Worm (Caenorhabditis elegans): ENCODE measurements around the gene F01G10.6.

Gene F01G10.6

ce11 chrIV:10252350-10252792, 24.9 kb upstream of the F01G10.6 start (continued):
- peak; percentile 16 for TF ChIP-seq fos-1 (tag; optimal IDR thresholded peaks at IDR 0.05)
- peak; percentile 82 for TF ChIP-seq nhr-77 (tag; optimal IDR thresholded peaks at IDR 0.05)
- TF ChIP-seq daf-16 (GFP tag; optimal IDR thresholded peaks at IDR 0.05) = peak; percentile 48 to 65
- peak; percentile 67 for TF ChIP-seq daf-16 (tag; optimal IDR thresholded peaks at IDR 0.05)
- TF ChIP-seq zfp-3 (GFP tag; conservative IDR thresholded peaks at IDR 0.05) = 0 out of 2 replicates have a peak, but pooled peaks have one; percentile 50
- TF ChIP-seq snpc-1.2 (GFP tag; IDR thresholded peaks at IDR 0.05) = no peak
- TF ChIP-seq lin-13 (GFP tag; optimal IDR thresholded peaks at IDR 0.05) = peak; percentile 56
- no peak for TF ChIP-seq aly-2 (tag; optimal IDR thresholded peaks at IDR 0.05)
- no peak for TF ChIP-seq R02D3.7 (tag; optimal IDR thresholded peaks at IDR 0.05)
- no peak; the same call in none of the 2 replicates for TF ChIP-seq egl-43 (GFP tag; IDR thresholded peaks at IDR 0.05)
- TF ChIP-seq ceh-28 (tag; optimal IDR thresholded peaks at IDR 0.05) = no peak
- TF ChIP-seq zip-2 (tag; optimal IDR thresholded peaks at IDR 0.05) = no peak
- no peak for TF ChIP-seq F44E2.7 (GFP tag; IDR thresholded peaks at IDR 0.05)
- peak; percentile 70 for TF ChIP-seq pqm-1 (tag; optimal IDR thresholded peaks at IDR 0.05)
- peak; percentile 37 for TF ChIP-seq nhr-25 (tag; optimal IDR thresholded peaks at IDR 0.05; ENCODE audit: borderline replicate concordance, insufficient read depth)
- TF ChIP-seq zfp-2 (tag; optimal IDR thresholded peaks at IDR 0.05) = no peak
- no peak for TF ChIP-seq dmd-8 (GFP tag; IDR thresholded peaks at IDR 0.05)
- no peak for TF ChIP-seq daf-12 (tag; optimal IDR thresholded peaks at IDR 0.05)
- TF ChIP-seq T26A8.4 (GFP tag; IDR thresholded peaks at IDR 0.05) = peak; percentile 43; the same call in 1 of the 2 replicates
- no peak for TF ChIP-seq sdz-12 (GFP tag; optimal IDR thresholded peaks at IDR 0.05)
- peak; percentile 79 for TF ChIP-seq nhr-10 (tag; optimal IDR thresholded peaks at IDR 0.05)
- no peak for TF ChIP-seq ces-1 (GFP tag; optimal IDR thresholded peaks at IDR 0.05)
- TF ChIP-seq fkh-10 (GFP tag; optimal IDR thresholded peaks at IDR 0.05) = peak; percentile 93
- TF ChIP-seq lin-15B (tag; optimal IDR thresholded peaks at IDR 0.05) = no peak
- TF ChIP-seq mxl-3 (GFP tag; optimal IDR thresholded peaks at IDR 0.05) = peak; percentile 84

DNA sequence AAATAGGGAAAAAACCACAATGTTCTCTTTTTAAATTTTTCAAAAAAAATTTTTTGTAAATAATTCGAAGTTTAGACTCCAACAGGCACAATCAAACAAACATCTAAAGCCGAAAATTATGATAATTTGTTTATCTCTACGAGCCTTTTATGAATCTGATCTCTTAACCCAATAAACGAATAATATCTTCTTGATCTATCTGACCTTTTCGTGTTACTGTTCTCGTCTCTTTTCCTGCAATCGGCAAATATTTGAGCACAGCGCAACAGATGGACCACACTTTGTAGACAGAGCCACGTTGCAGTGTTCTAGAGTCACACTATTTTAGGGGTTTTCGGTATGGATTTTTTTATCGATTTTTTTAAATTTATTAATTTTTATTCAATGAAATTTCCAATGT, 24.3 kb upstream of the F01G10.6 start:
- TF ChIP-seq dmd-6 (GFP tag; IDR thresholded peaks at IDR 0.05) = no peak
- TF ChIP-seq aha-1 (tag) = peak; percentile 6

- TF ChIP-seq spr-1 (tag; optimal IDR thresholded peaks at IDR 0.05) (no peak), nhr-28 (tag; optimal IDR thresholded peaks at IDR 0.05) (peak; percentile 27), ceh-44 (GFP tag; IDR thresholded peaks at IDR 0.05) (no peak), nhr-76 (tag; optimal IDR thresholded peaks at IDR 0.05) (no peak), snpc-4 (tag; optimal IDR thresholded peaks at IDR 0.05) (no peak), daf-16 (GFP tag; optimal IDR thresholded peaks at IDR 0.05) (no peak), daf-16 (tag; optimal IDR thresholded peaks at IDR 0.05) (peak; percentile 33)
These were observed 23.8 kb upstream of the F01G10.6 start for ce11 chrIV:10251261-10251660.

DNA sequence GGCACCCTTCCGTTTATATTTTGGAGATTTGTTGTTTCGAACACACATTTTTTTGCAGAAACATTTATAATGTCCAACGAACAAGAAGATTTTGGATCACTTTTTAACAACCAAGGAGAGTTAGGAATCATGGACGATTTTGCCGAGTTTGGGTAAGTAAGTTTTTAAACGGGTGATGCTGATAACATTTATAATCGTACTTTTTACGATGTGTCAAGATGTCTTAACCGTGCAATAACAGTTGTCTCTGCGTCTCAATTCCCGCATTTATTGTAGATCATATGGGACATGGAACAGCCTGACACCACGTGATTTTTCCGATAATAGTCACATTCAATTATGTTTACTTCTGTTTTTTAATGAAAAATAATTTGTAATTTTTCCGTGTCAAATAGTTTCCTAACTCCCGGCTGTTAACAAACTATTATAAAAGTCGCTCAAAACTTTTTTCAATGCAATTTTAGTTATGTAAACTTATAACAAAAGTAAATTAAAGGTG, 23.2 kb upstream of the F01G10.6 start, which contains the start of gene daf-14:
Gene daf-14, plus strand, starts transcription at position 51 of the 499 bp plus-strand sequence.
- TF ChIP-seq dpl-1 (GFP tag; optimal IDR thresholded peaks at IDR 0.05) (peak; percentile 15), nhr-77 (tag; optimal IDR thresholded peaks at IDR 0.05) (peak; percentile 30), zip-2 (tag; optimal IDR thresholded peaks at IDR 0.05) (no peak), hlh-30 (tag; optimal IDR thresholded peaks at IDR 0.05; ENCODE audit: insufficient read depth) (peak; percentile 81), dve-1 (tag; optimal IDR thresholded peaks at IDR 0.05; ENCODE audit: insufficient read depth) (peak; percentile 77), madf-5 (GFP tag; IDR thresholded peaks at IDR 0.05) (no peak), sdz-12 (GFP tag; optimal IDR thresholded peaks at IDR 0.05) (no peak), lin-39 (tag; optimal IDR thresholded peaks at IDR 0.05) (no peak), spr-3 (GFP tag; optimal IDR thresholded peaks at IDR 0.05) (no peak), aha-1 (tag) (peak; percentile 74), ceh-62 (tag; optimal IDR thresholded peaks at IDR 0.05) (no peak), hmg-1.1 (GFP tag; IDR thresholded peaks at IDR 0.05) (no peak), cey-2 (tag; optimal IDR thresholded peaks at IDR 0.05; ENCODE audit: borderline replicate concordance, insufficient read depth) (no peak), unc-39 (tag; optimal IDR thresholded peaks at IDR 0.05) (no peak), ztf-7 (tag; optimal IDR thresholded peaks at IDR 0.05) (no peak), T26A8.4 (GFP tag; IDR thresholded peaks at IDR 0.05) (no peak), nhr-28 (tag; optimal IDR thresholded peaks at IDR 0.05) (peak; percentile 50), R02D3.7 (tag; optimal IDR thresholded peaks at IDR 0.05) (no peak), php-3 (GFP tag; IDR thresholded peaks at IDR 0.05) (peak; percentile 49; the same call in 1 of the 2 replicates), tra-1 (GFP tag; IDR thresholded peaks at IDR 0.05) (no peak), F26F4.8 (GFP tag; conservative IDR thresholded peaks at IDR 0.05) (no peak), pqm-1 (tag; optimal IDR thresholded peaks at IDR 0.05) (no peak), nhr-42 (GFP tag; IDR thresholded peaks at IDR 0.05) (no peak), dmd-6 (GFP tag; IDR thresholded peaks at IDR 0.05) (peak; percentile 52)

Data from whole organism, L4 larva.